Worm (Caenorhabditis elegans): ENCODE data around the gene clec-186.

The clec-186 gene

ce11 chrIV:12865884-12866283 is at the start of gene clec-186:
Gene clec-186, plus strand, starts transcription at chrIV:12866109.
- no peak for TF ChIP-seq unc-62 (GFP tag; optimal IDR thresholded peaks at IDR 0.05)

- TF ChIP-seq unc-62 (GFP tag; optimal IDR thresholded peaks at IDR 0.05): no peak
Measured at ce11 chrIV:12816636-12817035, 49.3 kb upstream of the clec-186 start.

ce11 chrIV:12817539-12817938 is 48.4 kb upstream of the clec-186 start:
- TF ChIP-seq unc-62 (GFP tag; optimal IDR thresholded peaks at IDR 0.05): no peak

ce11 chrIV:12825304-12825703 is 40.6 kb upstream of the clec-186 start, which contains the start of gene M02B1.4:
Gene M02B1.4, minus strand, starts transcription at chrIV:12825312.
- no peak for TF ChIP-seq unc-62 (GFP tag; optimal IDR thresholded peaks at IDR 0.05)

ce11 chrIV:12830829-12831392 is 35.0 kb upstream of the clec-186 start:
- TF ChIP-seq unc-62 (GFP tag; optimal IDR thresholded peaks at IDR 0.05): no peak

- no peak for TF ChIP-seq unc-62 (GFP tag; optimal IDR thresholded peaks at IDR 0.05)
Measured at ce11 chrIV:12831609-12832500, 34.1 kb upstream of the clec-186 start.

- TF ChIP-seq unc-62 (GFP tag; optimal IDR thresholded peaks at IDR 0.05): no peak
Measured at ce11 chrIV:12833698-12834416, 32.1 kb upstream of the clec-186 start.

ce11 chrIV:12834417-12834731 is 31.5 kb upstream of the clec-186 start:
- no peak for TF ChIP-seq unc-62 (GFP tag; optimal IDR thresholded peaks at IDR 0.05)

- no peak for TF ChIP-seq unc-62 (GFP tag; optimal IDR thresholded peaks at IDR 0.05)
Measured at ce11 chrIV:12835363-12835762, 30.5 kb upstream of the clec-186 start.

- TF ChIP-seq unc-62 (GFP tag; optimal IDR thresholded peaks at IDR 0.05): no peak
Measured at ce11 chrIV:12836208-12836607, 29.7 kb upstream of the clec-186 start, which contains the start of gene M02B1.3. Gene M02B1.3, plus strand, starts transcription at chrIV:12836508.

ce11 chrIV:12840348-12840747 is 25.6 kb upstream of the clec-186 start:
- TF ChIP-seq unc-62 (GFP tag; optimal IDR thresholded peaks at IDR 0.05): no peak

- no peak for TF ChIP-seq unc-62 (GFP tag; optimal IDR thresholded peaks at IDR 0.05)
Measured at ce11 chrIV:12840873-12841272, 25.0 kb upstream of the clec-186 start.

ce11 chrIV:12842121-12842520 is 23.8 kb upstream of the clec-186 start:
- no peak for TF ChIP-seq unc-62 (GFP tag; optimal IDR thresholded peaks at IDR 0.05)

ce11 chrIV:12842895-12843294 is 23.0 kb upstream of the clec-186 start:
- no peak for TF ChIP-seq unc-62 (GFP tag; optimal IDR thresholded peaks at IDR 0.05)

ce11 chrIV:12845596-12845995 is 20.3 kb upstream of the clec-186 start, which contains the start of gene txt-19:
Gene txt-19, plus strand, starts transcription at chrIV:12845899.
- no peak for TF ChIP-seq unc-62 (GFP tag; optimal IDR thresholded peaks at IDR 0.05)

- TF ChIP-seq unc-62 (GFP tag; optimal IDR thresholded peaks at IDR 0.05): no peak
Measured at ce11 chrIV:12849030-12849560, 16.8 kb upstream of the clec-186 start, which contains the start of gene srf-3. Gene srf-3, plus strand, starts transcription at chrIV:12849510.
